Worm (Caenorhabditis elegans) whole organism, L1 larva: ENCODE data around the gene C13F10.7.

Experiments
- ces-1 ChIP-seq: fragments of 150-350 bp; optimal IDR thresholded peaks from 2 replicates; lab custom pipeline; 2014; ENCODE audit warnings: missing biosample characterization, missing genetic modification reagents, missing genetic modification characterization
- lin-13 ChIP-seq: fragments of 150-350 bp; optimal IDR thresholded peaks from 2 replicates; lab custom pipeline; 2014; ENCODE audit warnings: missing biosample characterization, missing genetic modification reagents, missing genetic modification characterization

- TF ChIP-seq lin-13 (no peak), ces-1 (GFP tag; lab: Kevin White, UChicago) (no peak)
Observed at ce11 chrV:7216016-7216415, 7.0 kb downstream of the C13F10.7 start.
